Worm (Caenorhabditis elegans) whole organism, L3 larva: Measurements from ENCODE around the gene F59B2.8.

Source experiments
- R02D3.7 ChIP-seq: fragments of 150-350 bp; optimal IDR thresholded peaks from 2 replicates; lab custom pipeline; 2014; ENCODE audit warnings: missing biosample characterization, missing genetic modification characterization
- ZK546.5 ChIP-seq: sonication (generic microtip); optimal IDR thresholded peaks from 2 replicates; lab custom pipeline; 2017; ENCODE audit warnings: missing biosample characterization, missing genetic modification characterization
- ama-1 ChIP-seq: fragments of 150-350 bp; optimal IDR thresholded peaks from 2 replicates; lab custom pipeline; 2018
- ceh-16 ChIP-seq: sonication (generic microtip); optimal IDR thresholded peaks from 2 replicates; lab custom pipeline; 2017; ENCODE audit warnings: missing biosample characterization, missing genetic modification characterization
- ceh-28 ChIP-seq: fragments of 150-350 bp; optimal IDR thresholded peaks from 2 replicates; lab custom pipeline; 2014; ENCODE audit warnings: missing biosample characterization, missing genetic modification reagents, missing genetic modification characterization
- ceh-82 ChIP-seq: fragments of 150-350 bp; optimal IDR thresholded peaks from 2 replicates; lab custom pipeline; 2014; ENCODE audit warnings: missing biosample characterization, missing genetic modification characterization
- ceh-9 ChIP-seq: sonication (generic microtip); optimal IDR thresholded peaks from 2 replicates; lab custom pipeline; 2018; ENCODE audit warnings: missing biosample characterization, missing genetic modification characterization
- daf-12 ChIP-seq: fragments of 150-350 bp; optimal IDR thresholded peaks from 2 replicates; lab custom pipeline; 2014; ENCODE audit warnings: missing biosample characterization, missing genetic modification reagents, missing genetic modification characterization
- egl-27 ChIP-seq: sonication (generic microtip); optimal IDR thresholded peaks from 4 replicates; lab custom pipeline; 2017; ENCODE audit warnings: missing biosample characterization, missing genetic modification reagents, missing genetic modification characterization
- egl-5 ChIP-seq: fragments of 150-350 bp; optimal IDR thresholded peaks from 2 replicates; lab custom pipeline; 2017; ENCODE audit warnings: missing biosample characterization, missing genetic modification reagents, missing genetic modification characterization, inconsistent platforms
- elt-1 ChIP-seq: fragments of 150-350 bp; optimal IDR thresholded peaks from 2 replicates; lab custom pipeline; 2014; ENCODE audit warnings: missing biosample characterization, missing genetic modification characterization
- elt-2 ChIP-seq: sonication (generic microtip); optimal IDR thresholded peaks from 2 replicates; lab custom pipeline; 2016; ENCODE audit warnings: missing genetic modification reagents, mild to moderate bottlenecking, missing genetic modification characterization, missing compliant biosample characterization
- elt-3 ChIP-seq, 3 experiments: fragments of 150-350 bp in 1 of 3; sonication (generic microtip) in 2 of 3; optimal IDR thresholded peaks; 2 replicates in 2 of 3; 4 replicates in 1 of 3; lab custom pipeline; 2014 to 2017; ENCODE audit warnings: missing biosample characterization in 3 of 3, missing genetic modification characterization in 3 of 3
- fkh-10 ChIP-seq: sonication (generic microtip); optimal IDR thresholded peaks from 2 replicates; lab custom pipeline; 2017; ENCODE audit warnings: missing biosample characterization, missing genetic modification reagents, missing genetic modification characterization
- fkh-2 ChIP-seq: fragments of 150-350 bp; optimal IDR thresholded peaks from 2 replicates; lab custom pipeline; 2014; ENCODE audit warnings: missing biosample characterization, missing genetic modification reagents, missing genetic modification characterization
- fos-1 ChIP-seq: fragments of 150-350 bp; optimal IDR thresholded peaks from 2 replicates; lab custom pipeline; 2014; ENCODE audit warnings: missing biosample characterization, missing genetic modification characterization
- hmg-11 ChIP-seq: sonication (generic microtip); optimal IDR thresholded peaks from 2 replicates; lab custom pipeline; 2016; ENCODE audit warnings: missing genetic modification characterization, missing compliant biosample characterization
- jun-1 ChIP-seq: fragments of 150-350 bp; optimal IDR thresholded peaks from 2 replicates; lab custom pipeline; 2014; ENCODE audit warnings: missing biosample characterization, missing genetic modification reagents, missing genetic modification characterization
- lin-15B ChIP-seq: fragments of 150-350 bp; optimal IDR thresholded peaks from 2 replicates; lab custom pipeline; 2014; ENCODE audit warnings: missing biosample characterization, missing genetic modification characterization
- lin-39 ChIP-seq: fragments of 150-350 bp; optimal IDR thresholded peaks from 2 replicates; lab custom pipeline; 2018; ENCODE audit warnings: missing biosample characterization, missing genetic modification reagents, missing genetic modification characterization
- lsy-12 ChIP-seq: sonication (generic microtip); optimal IDR thresholded peaks from 2 replicates; lab custom pipeline; 2016; ENCODE audit warnings: mild to moderate bottlenecking, missing genetic modification characterization, missing compliant biosample characterization
- mdl-1 ChIP-seq: fragments of 150-350 bp; optimal IDR thresholded peaks from 2 replicates; lab custom pipeline; 2014; ENCODE audit warnings: missing biosample characterization, missing genetic modification characterization
- mml-1 ChIP-seq: fragments of 150-350 bp; sonication (generic microtip); optimal IDR thresholded peaks from 3 replicates; lab custom pipeline; 2014; ENCODE audit warnings: missing biosample characterization, missing genetic modification characterization
- nfya-1 ChIP-seq: sonication (generic microtip); optimal IDR thresholded peaks from 2 replicates; lab custom pipeline; 2017; ENCODE audit warnings: missing genetic modification characterization, mild to moderate bottlenecking, missing compliant biosample characterization, antibody characterized with exemption, moderate library complexity; ENCODE audit not compliant: insufficient read depth
- nhr-11 ChIP-seq: fragments of 150-350 bp; optimal IDR thresholded peaks from 2 replicates; lab custom pipeline; 2014; ENCODE audit warnings: missing biosample characterization, missing genetic modification characterization
- nhr-12 ChIP-seq: fragments of 150-350 bp; optimal IDR thresholded peaks from 2 replicates; lab custom pipeline; 2014; ENCODE audit warnings: missing biosample characterization, missing genetic modification characterization
- nhr-237 ChIP-seq: fragments of 150-350 bp; optimal IDR thresholded peaks from 2 replicates; lab custom pipeline; 2014; ENCODE audit warnings: missing biosample characterization, missing genetic modification characterization
- nhr-25 ChIP-seq: sonication (generic microtip); optimal IDR thresholded peaks from 2 replicates; lab custom pipeline; 2017; ENCODE audit warnings: missing biosample characterization, missing genetic modification characterization
- nhr-28 ChIP-seq: fragments of 150-350 bp; optimal IDR thresholded peaks from 2 replicates; lab custom pipeline; 2014; ENCODE audit warnings: missing biosample characterization, missing genetic modification characterization
- nhr-43 ChIP-seq: sonication (generic microtip); optimal IDR thresholded peaks from 2 replicates; lab custom pipeline; 2016; ENCODE audit warnings: mild to moderate bottlenecking, missing genetic modification characterization, missing compliant biosample characterization; ENCODE audit not compliant: poor library complexity, severe bottlenecking
- nhr-67 ChIP-seq: fragments of 150-350 bp; optimal IDR thresholded peaks from 2 replicates; lab custom pipeline; 2014; ENCODE audit warnings: missing biosample characterization, missing genetic modification characterization
- nhr-76 ChIP-seq: fragments of 150-350 bp; sonication (generic microtip); optimal IDR thresholded peaks from 5 replicates; lab custom pipeline; 2014; ENCODE audit warnings: missing biosample characterization, missing genetic modification characterization
- nhr-77 ChIP-seq: fragments of 150-350 bp; optimal IDR thresholded peaks from 2 replicates; lab custom pipeline; 2014; ENCODE audit warnings: missing biosample characterization, missing genetic modification characterization
- pha-4 ChIP-seq: fragments of 150-350 bp; optimal IDR thresholded peaks from 2 replicates; lab custom pipeline; 2014; ENCODE audit warnings: missing biosample characterization, missing genetic modification reagents, missing genetic modification characterization
- pqm-1 ChIP-seq: fragments of 150-350 bp; optimal IDR thresholded peaks from 2 replicates; lab custom pipeline; 2017; ENCODE audit warnings: missing biosample characterization, missing genetic modification characterization, inconsistent platforms
- sea-2 ChIP-seq: fragments of 150-350 bp; sonication (generic microtip); optimal IDR thresholded peaks from 4 replicates; lab custom pipeline; 2014; ENCODE audit warnings: missing biosample characterization, missing genetic modification reagents, missing genetic modification characterization
- skn-1 ChIP-seq: fragments of 150-350 bp; optimal IDR thresholded peaks from 2 replicates; lab custom pipeline; 2014; ENCODE audit warnings: missing biosample characterization, missing genetic modification characterization
- snpc-4 ChIP-seq: fragments of 150-350 bp; optimal IDR thresholded peaks from 2 replicates; lab custom pipeline; 2014; ENCODE audit warnings: missing biosample characterization, missing genetic modification characterization
- tbx-2 ChIP-seq: sonication (generic microtip); optimal IDR thresholded peaks from 2 replicates; lab custom pipeline; 2016; ENCODE audit warnings: mild to moderate bottlenecking, missing genetic modification characterization, missing compliant biosample characterization
- unc-39 ChIP-seq: sonication (generic microtip); optimal IDR thresholded peaks from 4 replicates; lab custom pipeline; 2017; ENCODE audit warnings: missing biosample characterization, missing genetic modification characterization
- unc-62 ChIP-seq: fragments of 150-350 bp; sonication (generic microtip); optimal IDR thresholded peaks from 4 replicates; lab custom pipeline; 2014; ENCODE audit warnings: missing biosample characterization, missing genetic modification reagents, missing genetic modification characterization
- ztf-11 ChIP-seq: fragments of 150-350 bp; optimal IDR thresholded peaks from 2 replicates; lab custom pipeline; 2014; ENCODE audit warnings: missing biosample characterization, missing genetic modification characterization

The F59B2.8 gene

ce11 chrIII:9010047-9010446 is at the start of gene F59B2.8:
Gene F59B2.8 (minus strand): TSS chrIII:9010197.
- TF ChIP-seq fkh-10 (GFP tag; lab: Kevin White, UChicago) (no peak), ztf-11 (tag; lab: Kevin White, UChicago) (no peak), fos-1 (tag; lab: Kevin White, UChicago) (no peak), ceh-28 (tag; lab: Kevin White, UChicago) (no peak), nhr-28 (tag; lab: Kevin White, UChicago) (no peak), ama-1 (lab: Kevin White, UChicago) (no peak), pha-4 (tag; lab: Kevin White, UChicago) (no peak), elt-1 (tag; lab: Kevin White, UChicago) (no peak), ZK546.5 (tag; lab: Kevin White, UChicago) (no peak), ceh-82 (tag; lab: Kevin White, UChicago) (no peak), nhr-11 (tag; lab: Kevin White, UChicago) (no peak), nhr-67 (tag; lab: Kevin White, UChicago) (no peak), R02D3.7 (tag; lab: Kevin White, UChicago) (no peak), sea-2 (no peak), ceh-9 (tag; lab: Kevin White, UChicago) (no peak), nhr-12 (tag; lab: Kevin White, UChicago) (no peak), tbx-2 (tag; lab: Kevin White, UChicago) (no peak)
- TF ChIP-seq, all 47 proteins: peak for 0

- peak; percentile 4 for TF ChIP-seq hmg-11 (tag; lab: Kevin White, UChicago)
- no peak for TF ChIP-seq lin-39 (tag; lab: Kevin White, UChicago)
- TF ChIP-seq pqm-1 (tag; lab: Kevin White, UChicago): no peak
- no peak for TF ChIP-seq R02D3.7 (tag; lab: Kevin White, UChicago)
- no peak for TF ChIP-seq daf-12 (tag; lab: Kevin White, UChicago)
- TF ChIP-seq lsy-12: peak; percentile 11
- peak; percentile 65 for TF ChIP-seq elt-2 (tag; lab: Kevin White, UChicago)
- peak; percentile 66 for TF ChIP-seq pha-4 (tag; lab: Kevin White, UChicago)
- peak; percentile 60 for TF ChIP-seq ama-1 (lab: Kevin White, UChicago)
- peak; percentile 38 for TF ChIP-seq nfya-1
- TF ChIP-seq skn-1: peak; percentile 94
- TF ChIP-seq snpc-4 (tag; lab: Kevin White, UChicago): no peak
These were observed 49.0 kb upstream of the F59B2.8 start, which contains the start of gene gst-1 for ce11 chrIII:9058959-9059534. Gene gst-1 (plus strand): TSS chrIII:9059331.

ce11 chrIII:9054414-9055147 is 44.6 kb upstream of the F59B2.8 start, which contains the start of gene cls-2:
Gene cls-2 (plus strand): TSS chrIII:9055048.
- TF ChIP-seq nhr-25 (no peak), lin-15B (tag; lab: Kevin White, UChicago) (peak; percentile 29)

ce11 chrIII:9053740-9054252 is 43.8 kb upstream of the F59B2.8 start, which contains the start of gene R107.5:
Gene R107.5 (minus strand): TSS chrIII:9053790.
- TF ChIP-seq nhr-28 (tag; lab: Kevin White, UChicago): no peak
- TF ChIP-seq pqm-1 (tag; lab: Kevin White, UChicago): peak; percentile 26
- peak; percentile 56 for TF ChIP-seq mml-1 (tag; lab: Kevin White, UChicago)
- TF ChIP-seq skn-1: no peak
- TF ChIP-seq nhr-77 (tag; lab: Kevin White, UChicago): no peak
- TF ChIP-seq nhr-237: no peak
- no peak for TF ChIP-seq unc-62 (GFP tag; lab: Kevin White, UChicago)
- TF ChIP-seq ceh-9 (tag; lab: Kevin White, UChicago): no peak
- TF ChIP-seq fkh-10 (GFP tag; lab: Kevin White, UChicago): peak; percentile 49
- TF ChIP-seq fos-1 (tag; lab: Kevin White, UChicago): peak; percentile 41
- peak; percentile 92 for TF ChIP-seq nhr-43 (tag; lab: Kevin White, UChicago)
- no peak for TF ChIP-seq nhr-11 (tag; lab: Kevin White, UChicago)
- TF ChIP-seq daf-12 (tag; lab: Kevin White, UChicago): no peak
- TF ChIP-seq mdl-1 (tag; lab: Kevin White, UChicago): peak; percentile 87
- TF ChIP-seq hmg-11 (tag; lab: Kevin White, UChicago): peak; percentile 82
- TF ChIP-seq pha-4 (tag; lab: Kevin White, UChicago): peak; percentile 80
- peak; percentile 30 for TF ChIP-seq egl-27 (tag; lab: Kevin White, UChicago)
- TF ChIP-seq egl-5 (tag; lab: Kevin White, UChicago): peak; percentile 90
- TF ChIP-seq ztf-11 (tag; lab: Kevin White, UChicago): no peak
- no peak for TF ChIP-seq nhr-76
- TF ChIP-seq fkh-2 (tag; lab: Kevin White, UChicago): no peak
- peak; percentile 16 for TF ChIP-seq elt-1 (tag; lab: Kevin White, UChicago)
- TF ChIP-seq ZK546.5 (tag; lab: Kevin White, UChicago): no peak
- TF ChIP-seq ama-1 (lab: Kevin White, UChicago): peak; percentile 97
- TF ChIP-seq nhr-12 (tag; lab: Kevin White, UChicago): no peak
- TF ChIP-seq unc-39: no peak
- TF ChIP-seq jun-1 (tag; lab: Kevin White, UChicago): peak; percentile 97
- TF ChIP-seq elt-3 (tag; optimal IDR thresholded peaks at IDR 0.05; lab: Kevin White, UChicago): peak; percentile 26 to 84 (median 75)
- TF ChIP-seq elt-2 (tag; lab: Kevin White, UChicago): peak; percentile 67
- TF ChIP-seq ceh-16: no peak
- peak; percentile 99 for TF ChIP-seq nhr-25
- peak; percentile 80 for TF ChIP-seq ceh-28 (tag; lab: Kevin White, UChicago)
